Worm (Caenorhabditis elegans): ENCODE results near the gene cct-4.
A peak's percentile ranks its signal among the peaks of the same experiment; 100 is the strongest.

cct-4 gene

DNA sequence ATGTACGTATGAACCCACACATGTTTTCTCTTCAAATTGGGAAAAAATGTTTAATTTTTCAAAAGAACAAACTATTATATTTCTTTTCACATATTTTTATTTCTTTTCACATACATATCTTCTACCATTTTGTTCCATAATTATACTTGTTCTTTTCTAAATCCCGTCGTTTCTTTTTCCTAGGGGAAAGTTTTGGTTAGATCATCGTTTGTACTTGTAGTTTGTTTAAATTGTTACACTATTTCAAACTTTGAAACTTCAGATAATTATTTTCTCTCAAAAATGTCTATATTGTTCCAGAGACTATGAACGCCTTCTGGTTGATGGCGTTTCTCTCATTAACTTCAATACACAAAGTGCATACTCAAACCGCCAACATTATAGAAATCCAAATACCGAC lies 27.5 kb upstream of the cct-4 start, which contains the start of gene F35C11.7:
Gene F35C11.7 (plus strand): TSS at position 301 of the 400 bp plus-strand sequence.
- TF ChIP-seq cebp-2 (GFP tag; IDR thresholded peaks at IDR 0.05) (no peak), zim-3 (tag; optimal IDR thresholded peaks at IDR 0.05) (no peak), ccch-3 (GFP tag; optimal IDR thresholded peaks at IDR 0.05) (no peak), ekl-4 (GFP tag; IDR thresholded peaks at IDR 0.05) (no peak), let-526 (GFP tag; IDR thresholded peaks at IDR 0.05) (no peak), ceh-58 (GFP tag; IDR thresholded peaks at IDR 0.05) (no peak), B0261.1 (tag; optimal IDR thresholded peaks at IDR 0.05) (no peak), egrh-3 (GFP tag; IDR thresholded peaks at IDR 0.05) (no peak), somi-1 (GFP tag; optimal IDR thresholded peaks at IDR 0.05) (no peak), F37B4.10 (GFP tag; IDR thresholded peaks at IDR 0.05) (no peak), mxl-1 (tag; optimal IDR thresholded peaks at IDR 0.05) (no peak), Y95B8A.8 (GFP tag; IDR thresholded peaks at IDR 0.05) (no peak)

DNA sequence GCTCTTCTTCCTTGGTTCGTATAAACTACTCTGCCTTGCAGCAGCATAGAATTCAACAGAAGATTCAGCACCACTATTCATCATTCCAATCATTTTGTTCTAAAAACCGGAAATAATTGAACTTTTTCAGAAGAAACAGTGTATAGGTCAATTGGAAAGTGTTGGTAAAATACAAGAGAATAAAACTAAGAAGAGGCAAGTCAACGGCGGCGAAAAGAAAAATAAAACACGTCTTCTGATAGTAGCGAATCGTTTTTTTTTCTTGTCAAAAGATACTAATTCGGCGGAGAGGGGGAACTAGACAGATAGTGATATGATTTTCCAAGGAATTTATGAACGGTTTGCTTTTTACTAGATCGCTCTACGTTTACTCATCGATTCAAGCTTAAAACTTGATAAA lies 24.4 kb upstream of the cct-4 start, which contains the start of gene F35C11.6:
Gene F35C11.6 (minus strand): TSS at position 101 of the 400 bp plus-strand sequence.
- TF ChIP-seq ets-4 (GFP tag; optimal IDR thresholded peaks at IDR 0.05) = no peak
- no peak for TF ChIP-seq F55B11.4 (tag; optimal IDR thresholded peaks at IDR 0.05; ENCODE audit: borderline replicate concordance, insufficient read depth)
- no peak for TF ChIP-seq hmg-1.2 (GFP tag; IDR thresholded peaks at IDR 0.05)
- no peak for TF ChIP-seq ztf-6 (GFP tag; IDR thresholded peaks at IDR 0.05)
- TF ChIP-seq snpc-1.1 (tag; optimal IDR thresholded peaks at IDR 0.05; ENCODE audit: insufficient read depth) = no peak
- TF ChIP-seq snpc-1.3 (tag; optimal IDR thresholded peaks at IDR 0.05; ENCODE audit: insufficient read depth) = no peak
- no peak for TF ChIP-seq ztf-28 (GFP tag; IDR thresholded peaks at IDR 0.05)
- TF ChIP-seq sptf-2 (GFP tag; optimal IDR thresholded peaks at IDR 0.05) = no peak
- no peak for TF ChIP-seq Y95B8A.8 (GFP tag; IDR thresholded peaks at IDR 0.05)
- TF ChIP-seq repo-1 (tag; optimal IDR thresholded peaks at IDR 0.05) = no peak
- TF ChIP-seq ceh-91 (GFP tag; IDR thresholded peaks at IDR 0.05) = no peak
- no peak for TF ChIP-seq chd-7 (tag; optimal IDR thresholded peaks at IDR 0.05)
- TF ChIP-seq lir-1 (GFP tag; conservative IDR thresholded peaks at IDR 0.05) = no peak

DNA sequence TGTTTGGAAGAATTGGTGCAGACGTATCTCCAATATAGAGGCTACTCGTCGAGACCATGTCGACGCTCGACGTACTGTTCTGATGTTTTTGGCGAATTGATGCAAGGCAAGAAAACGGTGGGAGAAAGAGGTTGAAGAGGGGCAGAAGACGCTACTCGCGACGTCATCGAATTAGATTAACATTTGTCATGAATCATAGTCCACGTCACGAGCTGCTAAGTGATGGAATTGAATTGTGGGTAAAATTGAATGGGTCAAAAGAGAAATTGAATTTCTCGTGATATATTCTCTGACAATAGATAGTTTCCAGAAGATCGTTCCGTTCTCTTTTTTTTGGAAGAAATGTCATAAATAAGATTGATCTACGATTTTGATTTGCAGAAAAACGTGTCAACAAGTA lies 23.8 kb upstream of the cct-4 start:
- TF ChIP-seq B0336.3 (GFP tag; IDR thresholded peaks at IDR 0.05) (no peak), ztf-3 (GFP tag; optimal IDR thresholded peaks at IDR 0.05) (no peak), B0261.1 (tag; optimal IDR thresholded peaks at IDR 0.05) (no peak), C06A6.2 (GFP tag; conservative IDR thresholded peaks at IDR 0.05) (0 out of 2 replicates have a peak, but pooled peaks have one; percentile 17), madf-3 (GFP tag; IDR thresholded peaks at IDR 0.05) (no peak), ztf-26 (tag; optimal IDR thresholded peaks at IDR 0.05) (peak; percentile 66), lsl-1 (GFP tag; optimal IDR thresholded peaks at IDR 0.05) (no peak), somi-1 (GFP tag; optimal IDR thresholded peaks at IDR 0.05) (peak; percentile 52), unc-62 (GFP tag; optimal IDR thresholded peaks at IDR 0.05) (no peak), madf-8 (GFP tag; conservative IDR thresholded peaks at IDR 0.05) (no peak), hlh-26 (GFP tag; conservative IDR thresholded peaks at IDR 0.05) (no peak), rpc-1 (optimal IDR thresholded peaks at IDR 0.05) (no peak), rpc-1 (tag; optimal IDR thresholded peaks at IDR 0.05) (no peak), hsf-1 (GFP tag; IDR thresholded peaks at IDR 0.05) (0 out of 2 replicates have a peak, but pooled peaks have one; percentile 53), lin-35 (GFP tag; optimal IDR thresholded peaks at IDR 0.05) (no peak), lin-26 (GFP tag; IDR thresholded peaks at IDR 0.05) (peak; percentile 28; the same call in 1 of the 2 replicates)

Data from whole organism, young adult.